Worm (Caenorhabditis elegans) whole organism, young adult: ENCODE results near the gene F26A1.3.

Source experiments
- B0019.2 ChIP-seq: fragments of 200-800 bp; sonication (Bioruptor generic); conservative IDR thresholded peaks from 2 replicates; pipeline ENCODE4 v1.3.6; 2022; ENCODE audit warnings: missing genetic modification reagents, missing genetic modification characterization, missing compliant biosample characterization
- C06A6.2 ChIP-seq: fragments of 200-800 bp; sonication (Bioruptor generic); conservative IDR thresholded peaks from 2 replicates; pipeline ENCODE4 v1.3.6; 2022; ENCODE audit warnings: missing genetic modification characterization, missing compliant biosample characterization
- F23B12.7 ChIP-seq: sonication (generic microtip); optimal IDR thresholded peaks from 2 replicates; lab custom pipeline; 2017; ENCODE audit warnings: missing genetic modification characterization, mild to moderate bottlenecking, missing compliant biosample characterization, antibody characterized with exemption, moderate library complexity; ENCODE audit not compliant: insufficient read depth
- F33H1.4 ChIP-seq: fragments of 200-800 bp; sonication (Bioruptor generic); IDR thresholded peaks from 2 replicates; pipeline ENCODE4 v1.3.6; 2022; ENCODE audit warnings: missing genetic modification reagents, missing genetic modification characterization, missing compliant biosample characterization
- F37B4.10 ChIP-seq: fragments of 200-800 bp; sonication (Bioruptor generic); IDR thresholded peaks from 2 replicates; pipeline ENCODE4 v1.3.6; 2022; ENCODE audit warnings: missing genetic modification characterization, missing compliant biosample characterization
- F52B5.7 ChIP-seq: sonication (generic microtip); optimal IDR thresholded peaks from 2 replicates; lab custom pipeline; 2016; ENCODE audit warnings: mild to moderate bottlenecking, missing genetic modification characterization, missing compliant biosample characterization
- F57A8.1 ChIP-seq: fragments of 200-800 bp; sonication (Bioruptor generic); optimal IDR thresholded peaks from 2 replicates; lab custom pipeline; 2018; ENCODE audit warnings: mild to moderate bottlenecking, missing genetic modification characterization, moderate library complexity, missing compliant biosample characterization
- Y79H2A.3 ChIP-seq: fragments of 200-800 bp; sonication (Bioruptor generic); conservative IDR thresholded peaks from 2 replicates; pipeline ENCODE4 v1.3.6; 2022; ENCODE audit warnings: missing genetic modification reagents, missing genetic modification characterization, missing compliant biosample characterization
- aptf-2 ChIP-seq: fragments of 200-800 bp; sonication (Bioruptor generic); conservative IDR thresholded peaks from 2 replicates; pipeline ENCODE4 v1.3.6; 2022; ENCODE audit warnings: missing genetic modification reagents, missing genetic modification characterization, missing compliant biosample characterization
- aptf-3 ChIP-seq: fragments of 200-800 bp; sonication (Bioruptor generic); IDR thresholded peaks from 2 replicates; pipeline ENCODE4 v1.3.6; 2022; ENCODE audit warnings: missing genetic modification characterization, missing compliant biosample characterization
- attf-3 ChIP-seq: fragments of 200-800 bp; sonication (Bioruptor generic); conservative IDR thresholded peaks from 2 replicates; pipeline ENCODE4 v1.3.6; 2022; ENCODE audit warnings: missing genetic modification reagents, missing genetic modification characterization, missing compliant biosample characterization
- ceh-100 ChIP-seq: fragments of 200-800 bp; sonication (Bioruptor generic); IDR thresholded peaks from 2 replicates; pipeline ENCODE4 v1.3.6; 2022; ENCODE audit warnings: missing genetic modification reagents, missing genetic modification characterization, missing compliant biosample characterization
- ceh-79 ChIP-seq: sonication (generic microtip); optimal IDR thresholded peaks from 2 replicates; lab custom pipeline; 2017; ENCODE audit warnings: mild to moderate bottlenecking, missing genetic modification characterization, missing compliant biosample characterization
- dox-1 ChIP-seq: fragments of 200-800 bp; sonication (Bioruptor generic); IDR thresholded peaks from 2 replicates; pipeline ENCODE4 v1.3.6; 2022; ENCODE audit warnings: missing genetic modification reagents, missing genetic modification characterization, missing compliant biosample characterization
- dpl-1 ChIP-seq: fragments of 150-350 bp; optimal IDR thresholded peaks from 2 replicates; lab custom pipeline; 2014; ENCODE audit warnings: missing biosample characterization, missing genetic modification reagents, missing genetic modification characterization
- efl-1 ChIP-seq: fragments of 150-350 bp; optimal IDR thresholded peaks from 2 replicates; lab custom pipeline; 2014; ENCODE audit warnings: missing biosample characterization, missing genetic modification reagents, missing genetic modification characterization
- egl-18 ChIP-seq: fragments of 200-800 bp; sonication (Bioruptor generic); IDR thresholded peaks from 2 replicates; pipeline ENCODE4 v1.3.6; 2022; ENCODE audit warnings: missing genetic modification reagents, missing genetic modification characterization, missing compliant biosample characterization
- hlh-12 ChIP-seq: sonication (generic microtip); optimal IDR thresholded peaks from 2 replicates; lab custom pipeline; 2016; ENCODE audit warnings: missing genetic modification characterization, missing compliant biosample characterization
- lag-1 ChIP-seq: fragments of 200-800 bp; sonication (Bioruptor generic); IDR thresholded peaks from 2 replicates; pipeline ENCODE4 v1.3.6; 2022; ENCODE audit warnings: missing genetic modification reagents, missing genetic modification characterization, missing compliant biosample characterization
- lin-35 ChIP-seq, 3 experiments: fragments of 150-350 bp in 2 of 3; sonication (generic microtip) in 1 of 3; optimal IDR thresholded peaks; 2 replicates each; lab custom pipeline; 2014 to 2018; ENCODE audit warnings: missing biosample characterization in 3 of 3, missing genetic modification characterization in 3 of 3, missing genetic modification reagents in 3 of 3
- lin-54 ChIP-seq: fragments of 200-800 bp; sonication (Bioruptor generic); optimal IDR thresholded peaks from 2 replicates; lab custom pipeline; 2018; ENCODE audit warnings: mild to moderate bottlenecking, missing genetic modification characterization, missing compliant biosample characterization
- lir-1 ChIP-seq: fragments of 200-800 bp; sonication (Bioruptor generic); conservative IDR thresholded peaks from 2 replicates; pipeline ENCODE4 v1.3.6; 2022; ENCODE audit warnings: missing genetic modification reagents, missing genetic modification characterization, missing compliant biosample characterization
- lsl-1 ChIP-seq: fragments of 200-800 bp; sonication (Bioruptor generic); optimal IDR thresholded peaks from 2 replicates; lab custom pipeline; 2018; ENCODE audit warnings: mild to moderate bottlenecking, missing genetic modification characterization, moderate library complexity, missing compliant biosample characterization
- madf-3 ChIP-seq: fragments of 200-800 bp; sonication (Bioruptor generic); IDR thresholded peaks from 2 replicates; pipeline ENCODE4 v1.3.6; 2022; ENCODE audit warnings: missing genetic modification reagents, missing genetic modification characterization, missing compliant biosample characterization
- madf-6 ChIP-seq: fragments of 200-800 bp; sonication (Bioruptor generic); IDR thresholded peaks from 2 replicates; pipeline ENCODE4 v1.3.6; 2022; ENCODE audit warnings: missing genetic modification reagents, missing genetic modification characterization, missing compliant biosample characterization
- nhr-90 ChIP-seq: sonication (generic microtip); optimal IDR thresholded peaks from 2 replicates; lab custom pipeline; 2016; ENCODE audit warnings: missing genotype, mild to moderate bottlenecking, missing genetic modification characterization, missing compliant biosample characterization
- pha-4 ChIP-seq: fragments of 150-350 bp; sonication (generic microtip); optimal IDR thresholded peaks from 2 replicates; lab custom pipeline; 2014; ENCODE audit warnings: missing biosample characterization, missing genetic modification reagents, missing genetic modification characterization
- snpc-1.3 ChIP-seq: sonication (generic microtip); optimal IDR thresholded peaks from 2 replicates; lab custom pipeline; 2017; ENCODE audit warnings: missing genetic modification characterization, mild to moderate bottlenecking, missing compliant biosample characterization, antibody characterized with exemption, moderate library complexity, missing genotype, missing genetic modification reagents; ENCODE audit not compliant: insufficient read depth
- snpc-3.4 ChIP-seq: sonication (generic microtip); optimal IDR thresholded peaks from 2 replicates; lab custom pipeline; 2017; ENCODE audit warnings: missing genetic modification characterization, mild to moderate bottlenecking, missing compliant biosample characterization, antibody characterized with exemption, moderate library complexity, missing genotype, missing genetic modification reagents
- sptf-2 ChIP-seq: fragments of 200-800 bp; sonication (Bioruptor generic); optimal IDR thresholded peaks from 2 replicates; lab custom pipeline; 2018; ENCODE audit warnings: mild to moderate bottlenecking, missing genetic modification characterization, missing compliant biosample characterization
- unc-130 ChIP-seq: sonication (generic microtip); optimal IDR thresholded peaks from 2 replicates; lab custom pipeline; 2016; ENCODE audit warnings: missing genetic modification reagents, missing genetic modification characterization, missing compliant biosample characterization
- xnd-1 ChIP-seq: sonication (generic microtip); optimal IDR thresholded peaks from 2 replicates; lab custom pipeline; 2016; ENCODE audit warnings: missing genotype, missing genetic modification reagents, missing genetic modification characterization, missing compliant biosample characterization
- zfh-2 ChIP-seq: fragments of 200-800 bp; sonication (Bioruptor generic); conservative IDR thresholded peaks from 2 replicates; pipeline ENCODE4 v1.3.6; 2022; ENCODE audit warnings: missing genetic modification reagents, missing genetic modification characterization, missing compliant biosample characterization
- ztf-25 ChIP-seq: fragments of 200-800 bp; sonication (Bioruptor generic); IDR thresholded peaks from 2 replicates; pipeline ENCODE4 v1.3.6; 2022; ENCODE audit warnings: missing genetic modification reagents, missing genetic modification characterization, missing compliant biosample characterization

F26A1.3 gene

DNA sequence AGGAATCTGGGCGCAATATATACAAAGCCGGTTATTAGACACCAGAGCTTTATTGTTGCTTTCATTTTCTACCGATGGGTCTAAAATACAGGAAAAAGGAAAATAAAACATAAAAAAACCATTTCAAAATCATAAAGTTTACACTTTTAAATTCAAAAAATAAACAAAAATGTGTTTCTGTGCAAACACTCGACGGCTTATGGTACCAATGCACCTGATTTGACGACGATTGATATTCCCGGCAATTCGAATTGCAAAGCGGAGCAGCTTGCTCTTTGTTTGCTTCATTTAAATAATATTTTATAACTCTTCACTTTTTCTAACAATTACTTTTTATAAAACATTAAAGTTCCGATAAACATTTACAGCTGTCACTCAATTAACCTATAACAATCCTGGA is 23.4 kb downstream of the F26A1.3 start, which contains the start of gene F26A1.1:
F26A1.1 (plus strand) TSS at position 369 of the 400 bp plus-strand sequence.
- TF ChIP-seq F23B12.7: no peak
- no peak for TF ChIP-seq C06A6.2 (GFP tag; lab: Robert Waterston, UW)
- no peak for TF ChIP-seq Y79H2A.3 (GFP tag; lab: Robert Waterston, UW)
- peak in 1 of 3 experiments; percentile 29 for TF ChIP-seq lin-35 (GFP tag; optimal IDR thresholded peaks at IDR 0.05; lab: Kevin White, UChicago)
- TF ChIP-seq ztf-25 (GFP tag; lab: Robert Waterston, UW): no peak
- no peak for TF ChIP-seq pha-4 (tag; lab: Kevin White, UChicago)
- TF ChIP-seq attf-3: no peak
- TF ChIP-seq lsl-1 (GFP tag; lab: Kevin White, UChicago): peak; percentile 43
- no peak for TF ChIP-seq F57A8.1 (GFP tag; lab: Kevin White, UChicago)
- TF ChIP-seq egl-18 (GFP tag; lab: Robert Waterston, UW): no peak
- no peak for TF ChIP-seq aptf-3 (GFP tag; lab: Robert Waterston, UW)
- no peak for TF ChIP-seq ceh-100 (GFP tag; lab: Robert Waterston, UW)
- TF ChIP-seq dpl-1 (GFP tag; lab: Kevin White, UChicago): peak; percentile 14
- no peak for TF ChIP-seq aptf-2
- TF ChIP-seq lin-54: peak; percentile 21
- no peak for TF ChIP-seq lag-1
- no peak for TF ChIP-seq sptf-2 (GFP tag; lab: Kevin White, UChicago)
- peak; percentile 4 for TF ChIP-seq efl-1

DNA sequence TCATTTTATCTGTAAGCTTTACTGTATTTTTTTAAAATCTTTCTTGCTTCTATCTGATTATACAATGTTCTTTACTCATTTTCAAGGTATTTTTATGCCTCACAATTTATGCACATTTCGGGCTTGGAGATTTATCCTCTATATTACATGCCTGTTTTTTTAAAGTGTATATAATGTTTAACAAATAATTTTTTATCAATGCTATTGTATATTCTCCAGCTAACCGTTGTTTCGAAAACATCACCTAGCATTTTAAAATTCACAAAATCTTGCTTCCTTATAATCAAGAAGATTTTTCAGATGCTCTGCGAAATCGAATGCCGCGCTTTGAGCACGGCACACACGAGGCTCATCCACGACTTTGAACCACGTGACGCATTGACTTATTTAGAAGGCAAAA is 25.3 kb downstream of the F26A1.3 start, which contains the start of gene ced-4:
ced-4 (plus strand) TSS at position 301 of the 400 bp plus-strand sequence.
- peak in 1 of 3 experiments; percentile 1 for TF ChIP-seq lin-35 (GFP tag; optimal IDR thresholded peaks at IDR 0.05; lab: Kevin White, UChicago)
- TF ChIP-seq lir-1 (GFP tag; lab: Robert Waterston, UW): no peak
- no peak for TF ChIP-seq F57A8.1 (GFP tag; lab: Kevin White, UChicago)
- TF ChIP-seq madf-3 (GFP tag; lab: Robert Waterston, UW): 0 out of 2 replicates have a peak, but pooled peaks have one; percentile 32
- TF ChIP-seq, all 124 proteins: peak for 2

- no peak for TF ChIP-seq snpc-3.4 (tag; lab: Kevin White, UChicago)
- TF ChIP-seq F37B4.10 (GFP tag; lab: Robert Waterston, UW): no peak
- no peak for TF ChIP-seq F52B5.7 (tag; lab: Kevin White, UChicago)
- no peak for TF ChIP-seq nhr-90 (tag; lab: Kevin White, UChicago)
- TF ChIP-seq zfh-2: no peak
Observed at ce11 chrIII:4854918-4855317, 28.2 kb downstream of the F26A1.3 start, which contains the start of gene C35D10.8. Gene C35D10.8 (plus strand): TSS chrIII:4855218.

DNA sequence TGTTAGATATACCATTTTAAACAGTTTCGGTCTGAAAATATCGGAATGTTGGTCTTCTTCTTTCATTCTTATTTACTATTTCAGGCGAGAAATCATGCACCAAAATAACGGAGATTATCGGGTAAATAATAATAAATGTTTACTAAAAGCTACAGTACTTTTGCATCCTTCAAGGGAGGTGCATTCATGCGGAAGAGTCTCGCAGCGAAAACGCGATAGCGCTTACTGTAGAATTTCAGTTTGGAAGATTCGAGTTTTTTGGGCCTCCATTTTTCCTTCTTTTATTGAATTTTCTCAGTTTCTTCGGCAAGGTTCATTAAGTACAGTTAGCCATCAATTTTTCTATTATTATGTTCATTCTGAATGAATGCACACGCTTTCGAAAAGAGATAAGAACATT is 29.4 kb downstream of the F26A1.3 start, which contains the start of gene C35D10.7:
C35D10.7 (plus strand) TSS at position 85 of the 400 bp plus-strand sequence.
- TF ChIP-seq unc-130 (peak; percentile 25), dox-1 (GFP tag; lab: Robert Waterston, UW) (no peak), hlh-12 (tag; lab: Kevin White, UChicago) (no peak), lsl-1 (GFP tag; lab: Kevin White, UChicago) (peak; percentile 88), madf-6 (GFP tag; lab: Robert Waterston, UW) (peak; percentile 73; the same call in 1 of the 2 replicates), ceh-79 (no peak), B0019.2 (GFP tag; lab: Robert Waterston, UW) (no peak), xnd-1 (tag; lab: Kevin White, UChicago) (peak; percentile 14), snpc-1.3 (tag; lab: Kevin White, UChicago) (no peak), F33H1.4 (GFP tag; lab: Robert Waterston, UW) (peak; percentile 75)
- TF ChIP-seq, all 124 proteins: peak for 5
